Worm (Caenorhabditis elegans) whole organism, L4 larva: ENCODE results near the gene Y55D9A.2.

Experiments
- F37D6.2 ChIP-seq: sonication (generic microtip); optimal IDR thresholded peaks from 2 replicates; lab custom pipeline; 2016; ENCODE audit warnings: mild to moderate bottlenecking, missing genetic modification characterization, missing compliant biosample characterization
- F44E2.7 ChIP-seq: fragments of 200-800 bp; sonication (Bioruptor generic); IDR thresholded peaks from 2 replicates; pipeline ENCODE4 v2.1.2; 2022; ENCODE audit warnings: missing genetic modification characterization, missing compliant biosample characterization
- R02D3.7 ChIP-seq: fragments of 150-350 bp; sonication (generic microtip); optimal IDR thresholded peaks from 3 replicates; lab custom pipeline; 2014; ENCODE audit warnings: missing biosample characterization, missing genetic modification characterization
- T20F7.1 ChIP-seq: fragments of 200-800 bp; sonication (Bioruptor generic); optimal IDR thresholded peaks from 2 replicates; lab custom pipeline; 2018; ENCODE audit warnings: mild to moderate bottlenecking, missing genetic modification characterization, missing compliant biosample characterization
- T26A8.4 ChIP-seq: fragments of 200-800 bp; sonication (Bioruptor generic); IDR thresholded peaks from 2 replicates; pipeline ENCODE4 v1.3.6; 2022; ENCODE audit warnings: missing genetic modification characterization, missing compliant biosample characterization
- Y105C5A.15 ChIP-seq: fragments of 200-800 bp; sonication (Bioruptor generic); IDR thresholded peaks from 2 replicates; pipeline ENCODE4 v1.3.6; 2022; ENCODE audit warnings: missing genetic modification characterization, missing compliant biosample characterization
- ZK546.5 ChIP-seq, 2 experiments: sonication (generic microtip); optimal IDR thresholded peaks; 2 replicates each; lab custom pipeline; 2017; ENCODE audit warnings: missing biosample characterization in 2 of 2, missing genetic modification characterization in 2 of 2
- aha-1 ChIP-seq: fragments of 150-350 bp; peaks from one replicate; lab custom pipeline; 2014; ENCODE audit warnings: missing biosample characterization, missing genetic modification characterization
- ama-1 ChIP-seq: fragments of 150-350 bp; optimal IDR thresholded peaks from 2 replicates; lab custom pipeline; 2014; ENCODE audit warnings: inconsistent platforms, mixed read lengths
- attf-4 ChIP-seq: sonication (generic microtip); optimal IDR thresholded peaks from 3 replicates; lab custom pipeline; 2017; ENCODE audit warnings: missing biosample characterization, missing genetic modification characterization
- ceh-28 ChIP-seq: fragments of 150-350 bp; optimal IDR thresholded peaks from 2 replicates; lab custom pipeline; 2014; ENCODE audit warnings: missing biosample characterization, missing genetic modification reagents, missing genetic modification characterization
- ceh-32 ChIP-seq: sonication (generic microtip); optimal IDR thresholded peaks from 2 replicates; lab custom pipeline; 2016; ENCODE audit warnings: mild to moderate bottlenecking, missing genetic modification characterization, missing compliant biosample characterization; ENCODE audit not compliant: poor library complexity
- cey-2 ChIP-seq: sonication (generic microtip); optimal IDR thresholded peaks from 3 replicates; lab custom pipeline; 2017; ENCODE audit warnings: missing genetic modification characterization, mild to moderate bottlenecking, missing compliant biosample characterization, antibody characterized with exemption, borderline replicate concordance; ENCODE audit not compliant: insufficient read depth
- ctbp-1 ChIP-seq: fragments of 200-800 bp; sonication (Bioruptor generic); IDR thresholded peaks from 2 replicates; pipeline ENCODE4 v1.3.6; 2022; ENCODE audit warnings: missing genetic modification reagents, missing genetic modification characterization, missing compliant biosample characterization
- daf-12 ChIP-seq: fragments of 150-350 bp; optimal IDR thresholded peaks from 2 replicates; lab custom pipeline; 2014; ENCODE audit warnings: missing biosample characterization, missing genetic modification reagents, missing genetic modification characterization
- daf-8 ChIP-seq: fragments of 200-800 bp; sonication (Bioruptor generic); IDR thresholded peaks from 2 replicates; pipeline ENCODE4 v1.3.6; 2022; ENCODE audit warnings: missing genetic modification characterization, missing compliant biosample characterization
- dmd-6 ChIP-seq: fragments of 200-800 bp; sonication (Bioruptor generic); IDR thresholded peaks from 2 replicates; pipeline ENCODE4 v1.3.6; 2022; ENCODE audit warnings: missing genetic modification reagents, missing genetic modification characterization, missing compliant biosample characterization
- dmd-8 ChIP-seq: fragments of 200-800 bp; sonication (Bioruptor generic); IDR thresholded peaks from 2 replicates; pipeline ENCODE4 v1.3.6; 2022; ENCODE audit warnings: missing genetic modification characterization, missing compliant biosample characterization
- duxl-1 ChIP-seq: sonication (generic microtip); optimal IDR thresholded peaks from 2 replicates; lab custom pipeline; 2016; ENCODE audit warnings: mild to moderate bottlenecking, missing genetic modification characterization, moderate library complexity, missing compliant biosample characterization; ENCODE audit not compliant: poor library complexity
- dve-1 ChIP-seq: sonication (generic microtip); optimal IDR thresholded peaks from 2 replicates; lab custom pipeline; 2017; ENCODE audit warnings: antibody characterized with exemption, mild to moderate bottlenecking, missing genetic modification characterization, missing compliant biosample characterization; ENCODE audit not compliant: insufficient read depth
- egl-43 ChIP-seq: fragments of 200-800 bp; sonication (Bioruptor generic); IDR thresholded peaks from 2 replicates; pipeline ENCODE4 v1.3.6; 2022; ENCODE audit warnings: missing genetic modification reagents, missing genetic modification characterization, missing compliant biosample characterization
- hlh-11 ChIP-seq: fragments of 200-800 bp; sonication (Bioruptor generic); optimal IDR thresholded peaks from 2 replicates; lab custom pipeline; 2018; ENCODE audit warnings: mild to moderate bottlenecking, missing genetic modification characterization, missing compliant biosample characterization
- hlh-30 ChIP-seq: sonication (generic microtip); optimal IDR thresholded peaks from 2 replicates; lab custom pipeline; 2017; ENCODE audit warnings: antibody characterized with exemption, mild to moderate bottlenecking, missing genetic modification characterization, missing compliant biosample characterization; ENCODE audit not compliant: insufficient read depth
- hmg-1.1 ChIP-seq: fragments of 200-800 bp; sonication (Bioruptor generic); IDR thresholded peaks from 2 replicates; pipeline ENCODE4 v1.3.6; 2022; ENCODE audit warnings: missing genetic modification reagents, missing genetic modification characterization, missing compliant biosample characterization
- lim-7 ChIP-seq: fragments of 200-800 bp; sonication (Bioruptor generic); IDR thresholded peaks from 2 replicates; pipeline ENCODE4 v1.3.6; 2022; ENCODE audit warnings: missing genetic modification characterization, missing compliant biosample characterization
- lin-1 ChIP-seq: fragments of 200-800 bp; sonication (Bioruptor generic); IDR thresholded peaks from 2 replicates; pipeline ENCODE4 v1.3.6; 2022; ENCODE audit warnings: missing genetic modification reagents, missing genetic modification characterization, missing compliant biosample characterization
- lin-15B ChIP-seq: fragments of 150-350 bp; sonication (generic microtip); optimal IDR thresholded peaks from 3 replicates; lab custom pipeline; 2014; ENCODE audit warnings: missing biosample characterization, missing genetic modification characterization
- lin-38 ChIP-seq: fragments of 200-800 bp; sonication (Bioruptor generic); IDR thresholded peaks from 2 replicates; pipeline ENCODE4 v1.3.6; 2022; ENCODE audit warnings: missing genetic modification reagents, missing genetic modification characterization, missing compliant biosample characterization
- lin-39 ChIP-seq: fragments of 150-350 bp; optimal IDR thresholded peaks from 2 replicates; lab custom pipeline; 2014; ENCODE audit warnings: missing biosample characterization, missing genetic modification reagents, missing genetic modification characterization
- lsy-2 ChIP-seq, 2 experiments: fragments of 150-350 bp in 1 of 2; sonication (generic microtip) in 1 of 2; optimal IDR thresholded peaks; 2 replicates each; lab custom pipeline; 2014 to 2017; ENCODE audit warnings: missing biosample characterization in 2 of 2, missing genetic modification characterization in 2 of 2
- madf-5 ChIP-seq, 2 experiments: fragments of 200-800 bp; sonication (Bioruptor generic); IDR thresholded peaks; 2 replicates each; pipeline ENCODE4 v1.3.6; 2022; ENCODE audit warnings: missing compliant biosample characterization in 2 of 2, missing genetic modification characterization in 2 of 2
- madf-9 ChIP-seq: fragments of 200-800 bp; sonication (Bioruptor generic); conservative IDR thresholded peaks from 2 replicates; pipeline ENCODE4 v1.3.6; 2022; ENCODE audit warnings: missing genetic modification reagents, missing genetic modification characterization, missing compliant biosample characterization
- mes-2 ChIP-seq: sonication (generic microtip); optimal IDR thresholded peaks from 2 replicates; lab custom pipeline; 2016; ENCODE audit warnings: missing genotype, mild to moderate bottlenecking, missing genetic modification characterization, missing compliant biosample characterization; ENCODE audit not compliant: poor library complexity, severe bottlenecking
- nhr-111 ChIP-seq: fragments of 200-800 bp; sonication (Bioruptor generic); optimal IDR thresholded peaks from 2 replicates; lab custom pipeline; 2018; ENCODE audit warnings: mild to moderate bottlenecking, missing genetic modification characterization, missing compliant biosample characterization
- nhr-28 ChIP-seq: fragments of 150-350 bp; optimal IDR thresholded peaks from 2 replicates; lab custom pipeline; 2014; ENCODE audit warnings: missing biosample characterization, missing genetic modification characterization
- nhr-6 ChIP-seq: fragments of 150-350 bp; optimal IDR thresholded peaks from 2 replicates; lab custom pipeline; 2014; ENCODE audit warnings: missing biosample characterization, missing genetic modification characterization
- nhr-76 ChIP-seq: fragments of 150-350 bp; optimal IDR thresholded peaks from 2 replicates; lab custom pipeline; 2014; ENCODE audit warnings: missing biosample characterization, missing genetic modification characterization
- pqm-1 ChIP-seq: sonication (generic microtip); optimal IDR thresholded peaks from 2 replicates; lab custom pipeline; 2017; ENCODE audit warnings: missing biosample characterization, missing genetic modification characterization
- rbr-2 ChIP-seq: sonication (generic microtip); optimal IDR thresholded peaks from 2 replicates; lab custom pipeline; 2016; ENCODE audit warnings: missing genotype, missing genetic modification characterization, missing compliant biosample characterization
- saeg-2 ChIP-seq: fragments of 200-800 bp; sonication (Bioruptor generic); IDR thresholded peaks from 2 replicates; pipeline ENCODE4 v1.3.6; 2022; ENCODE audit warnings: missing genetic modification reagents, missing genetic modification characterization, missing compliant biosample characterization
- snpc-1.2 ChIP-seq: fragments of 200-800 bp; sonication (Bioruptor generic); IDR thresholded peaks from 2 replicates; pipeline ENCODE4 v1.3.6; 2022; ENCODE audit warnings: missing genetic modification reagents, missing genetic modification characterization, missing compliant biosample characterization
- snpc-4 ChIP-seq: fragments of 150-350 bp; optimal IDR thresholded peaks from 2 replicates; lab custom pipeline; 2014; ENCODE audit warnings: missing biosample characterization, missing genetic modification characterization
- spr-1 ChIP-seq: sonication (generic microtip); optimal IDR thresholded peaks from 2 replicates; lab custom pipeline; 2016; ENCODE audit warnings: mild to moderate bottlenecking, missing genetic modification characterization, missing compliant biosample characterization
- spr-3 ChIP-seq: fragments of 200-800 bp; sonication (Bioruptor generic); optimal IDR thresholded peaks from 2 replicates; lab custom pipeline; 2018; ENCODE audit warnings: mild to moderate bottlenecking, missing genetic modification characterization, missing compliant biosample characterization
- unc-130 ChIP-seq: sonication (generic microtip); optimal IDR thresholded peaks from 2 replicates; lab custom pipeline; 2016; ENCODE audit warnings: missing genetic modification reagents, missing genetic modification characterization, missing compliant biosample characterization
- unc-62 ChIP-seq, 3 experiments: fragments of 150-350 bp in 1 of 3; sonication (generic microtip); optimal IDR thresholded peaks in 2 of 3; peaks in 1 of 3; 1 replicate in 1 of 3; 2 replicates in 2 of 3; lab custom pipeline; 2014 to 2017; ENCODE audit warnings: missing biosample characterization in 3 of 3, missing genetic modification characterization in 3 of 3, missing genetic modification reagents in 3 of 3, missing genotype in 1 of 3
- zag-1 ChIP-seq: fragments of 150-350 bp; optimal IDR thresholded peaks from 2 replicates; lab custom pipeline; 2014; ENCODE audit warnings: missing biosample characterization, missing genetic modification characterization
- zfp-2 ChIP-seq: sonication (generic microtip); optimal IDR thresholded peaks from 2 replicates; lab custom pipeline; 2016; ENCODE audit warnings: mild to moderate bottlenecking, missing genetic modification characterization, missing compliant biosample characterization
- zfp-3 ChIP-seq: fragments of 200-800 bp; sonication (Bioruptor generic); conservative IDR thresholded peaks from 2 replicates; pipeline ENCODE4 v1.3.6; 2022; ENCODE audit warnings: missing genetic modification reagents, missing genetic modification characterization, missing compliant biosample characterization
- ztf-11 ChIP-seq: fragments of 150-350 bp; optimal IDR thresholded peaks from 2 replicates; lab custom pipeline; 2014; ENCODE audit warnings: missing biosample characterization, missing genetic modification characterization
- ztf-7 ChIP-seq: fragments of 150-350 bp; optimal IDR thresholded peaks from 2 replicates; lab custom pipeline; 2014; ENCODE audit warnings: missing biosample characterization, missing genetic modification characterization

Gene Y55D9A.2

ce11 chrIV:12594574-12594973 is 10.7 kb downstream of the Y55D9A.2 start (continued):
- TF ChIP-seq hmg-1.1 (peak; percentile 97), zfp-3 (no peak), spr-1 (peak; percentile 66), lin-38 (GFP tag; lab: Robert Waterston, UW) (no peak; the same call in 1 of the 2 replicates), dmd-6 (GFP tag; lab: Robert Waterston, UW) (peak; percentile 79), zag-1 (tag; lab: Kevin White, UChicago) (no peak), madf-5 (GFP tag; IDR thresholded peaks at IDR 0.05; lab: Robert Waterston, UW) (peak; percentile 54 to 72; a peak in 3 of 4 replicates), lsy-2 (tag; optimal IDR thresholded peaks at IDR 0.05; lab: Kevin White, UChicago) (no peak), ctbp-1 (peak; percentile 65), ztf-11 (tag; lab: Kevin White, UChicago) (no peak), nhr-111 (GFP tag; lab: Kevin White, UChicago) (peak; percentile 28), rbr-2 (peak; percentile 83), dve-1 (tag; lab: Kevin White, UChicago) (peak; percentile 56), dmd-8 (GFP tag; lab: Robert Waterston, UW) (peak; percentile 86), snpc-1.2 (GFP tag; lab: Robert Waterston, UW) (peak; percentile 88), ama-1 (no peak), ceh-28 (tag; lab: Kevin White, UChicago) (no peak), nhr-28 (tag; lab: Kevin White, UChicago) (peak; percentile 34), attf-4 (tag; lab: Kevin White, UChicago) (no peak), F37D6.2 (tag; lab: Kevin White, UChicago) (peak; percentile 47), R02D3.7 (tag; lab: Kevin White, UChicago) (no peak), snpc-4 (tag; lab: Kevin White, UChicago) (no peak), nhr-6 (no peak), unc-62 (GFP tag; optimal IDR thresholded peaks at IDR 0.05 in 1 of 2; lab: Kevin White, UChicago) (no peak), unc-62 (tag; optimal IDR thresholded peaks at IDR 0.05; lab: Kevin White, UChicago) (no peak), daf-8 (GFP tag; lab: Robert Waterston, UW) (0 out of 2 replicates have a peak, but pooled peaks have one; percentile 69), ztf-7 (tag; lab: Kevin White, UChicago) (peak; percentile 10), hlh-11 (tag; lab: Kevin White, UChicago) (peak; percentile 68), duxl-1 (peak; percentile 45), zfp-2 (peak; percentile 44), aha-1 (peak; percentile 99), cey-2 (tag; lab: Kevin White, UChicago) (no peak), T26A8.4 (GFP tag; lab: Robert Waterston, UW) (peak; percentile 79), Y105C5A.15 (GFP tag; lab: Robert Waterston, UW) (peak; percentile 84; the same call in 1 of the 2 replicates), mes-2 (tag; lab: Kevin White, UChicago) (peak; percentile 85), daf-12 (no peak), spr-3 (GFP tag; lab: Kevin White, UChicago) (peak; percentile 74), F44E2.7 (peak; percentile 72; the same call in 1 of the 2 replicates), egl-43 (peak; percentile 97), lin-15B (tag; lab: Kevin White, UChicago) (no peak), lim-7 (GFP tag; lab: Robert Waterston, UW) (peak; percentile 89), ceh-32 (tag; lab: Kevin White, UChicago) (peak; percentile 42), hlh-30 (tag; lab: Kevin White, UChicago) (peak; percentile 95), nhr-76 (tag; lab: Kevin White, UChicago) (no peak), unc-130 (peak; percentile 71), lin-39 (no peak), ZK546.5 (tag; optimal IDR thresholded peaks at IDR 0.05; lab: Kevin White, UChicago) (no peak), saeg-2 (no peak), lin-1 (GFP tag; lab: Robert Waterston, UW) (peak; percentile 74), pqm-1 (tag; lab: Kevin White, UChicago) (no peak), T20F7.1 (GFP tag; lab: Kevin White, UChicago) (peak; percentile 60), madf-9 (GFP tag; lab: Robert Waterston, UW) (peak; percentile 77)
